Fruit fly (Drosophila melanogaster): ENCODE data around the gene Sgs7.

Gene Sgs7

DNA sequence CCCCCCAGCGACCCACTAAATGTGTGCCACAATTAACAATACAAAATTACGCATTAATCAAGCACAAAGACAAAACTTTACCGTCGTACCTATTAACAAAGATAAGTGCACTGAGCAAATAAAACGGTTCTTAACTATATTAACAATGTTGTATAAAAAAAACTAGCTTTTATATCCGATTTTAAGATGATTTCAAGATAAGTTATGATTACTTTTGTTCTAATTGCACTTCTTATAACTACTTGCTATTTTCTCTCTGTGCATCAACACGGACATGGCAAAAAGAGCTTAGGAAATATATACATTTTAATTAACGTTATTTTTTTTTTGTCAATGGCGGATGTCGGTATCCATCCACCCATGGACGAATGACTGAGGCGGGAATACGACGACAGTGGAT is 26.5 kb downstream of the Sgs7 start (continued):
- TF ChIP-seq CG30403 (GFP tag; optimal IDR thresholded peaks at IDR 0.05) (no peak), bsh (GFP tag; optimal IDR thresholded peaks at IDR 0.05) (peak in 1 of 2 experiments; percentile 41), prd (optimal IDR thresholded peaks at IDR 0.05) (no peak), prd (GFP tag; IDR thresholded peaks at IDR 0.05) (peak; percentile 39; the same call in 2 of the 3 replicates), CG14441 (GFP tag; IDR thresholded peaks at IDR 0.05) (peak; percentile 27; the same call in 1 of the 2 replicates), fd96Cb (tag; optimal IDR thresholded peaks at IDR 0.05) (peak; percentile 17), ssp (GFP tag; IDR thresholded peaks at IDR 0.05) (0 out of 2 replicates have a peak, but pooled peaks have one; percentile 16), CG17912 (GFP tag; optimal IDR thresholded peaks at IDR 0.05) (no peak), Fer1 (GFP tag; optimal IDR thresholded peaks at IDR 0.05) (peak; percentile 20), dmrt99B (tag; optimal IDR thresholded peaks at IDR 0.05) (peak; percentile 31), CG12391 (tag; optimal IDR thresholded peaks at IDR 0.05) (peak; percentile 19), CG15269 (tag; optimal IDR thresholded peaks at IDR 0.05) (peak; percentile 28), seq (GFP tag; IDR thresholded peaks at IDR 0.05) (peak; percentile 56; the same call in 1 of the 2 replicates), ttk (GFP tag; IDR thresholded peaks at IDR 0.05) (0 out of 2 replicates have a peak, but pooled peaks have one; percentile 7), gem (tag; optimal IDR thresholded peaks at IDR 0.05) (peak; percentile 56), lab (GFP tag; optimal IDR thresholded peaks at IDR 0.05) (peak; percentile 37), CG32532 (GFP tag; IDR thresholded peaks at IDR 0.05) (peak; percentile 58; the same call in 1 of the 2 replicates), CG13296 (GFP tag; optimal IDR thresholded peaks at IDR 0.05) (peak; percentile 24), unpg (GFP tag; optimal IDR thresholded peaks at IDR 0.05) (peak; percentile 24), shn (GFP tag; optimal IDR thresholded peaks at IDR 0.05) (no peak), ems (GFP tag; optimal IDR thresholded peaks at IDR 0.05) (peak; percentile 5), Awh (GFP tag; IDR thresholded peaks at IDR 0.05) (peak; percentile 58), CG17359 (tag; optimal IDR thresholded peaks at IDR 0.05) (peak; percentile 20), PHDP (tag; optimal IDR thresholded peaks at IDR 0.05) (peak; percentile 11), CG6689 (GFP tag; IDR thresholded peaks at IDR 0.05) (peak; percentile 34; the same call in 1 of the 2 replicates), Fer3 (tag; optimal IDR thresholded peaks at IDR 0.05) (peak; percentile 22), CG14965 (GFP tag; optimal IDR thresholded peaks at IDR 0.05; ENCODE audit: borderline replicate concordance) (no peak), Ets65A (GFP tag) (peak; percentile 13), az2 (GFP tag; optimal IDR thresholded peaks at IDR 0.05) (peak; percentile 2), slbo (GFP tag; IDR thresholded peaks at IDR 0.05) (peak; percentile 49; the same call in 1 of the 2 replicates), grau (tag; optimal IDR thresholded peaks at IDR 0.05) (peak; percentile 13), CG31441 (GFP tag; IDR thresholded peaks at IDR 0.05) (peak; percentile 29; the same call in 1 of the 2 replicates), Aef1 (GFP tag; IDR thresholded peaks at IDR 0.05) (peak; percentile 16; the same call in 1 of the 3 replicates), CG3281 (GFP tag; optimal IDR thresholded peaks at IDR 0.05) (peak; percentile 6), fru (optimal IDR thresholded peaks at IDR 0.05) (no peak), ranshi (GFP tag; IDR thresholded peaks at IDR 0.05) (peak; percentile 59), phol (tag; optimal IDR thresholded peaks at IDR 0.05) (peak; percentile 34), Blimp-1 (GFP tag; optimal IDR thresholded peaks at IDR 0.05) (peak; percentile 24), CG9215 (GFP tag; IDR thresholded peaks at IDR 0.05) (no peak), mam (GFP tag; optimal IDR thresholded peaks at IDR 0.05) (no peak), ara (GFP tag; IDR thresholded peaks at IDR 0.05) (no peak), Oli (tag; optimal IDR thresholded peaks at IDR 0.05) (peak; percentile 25), odd (GFP tag; optimal IDR thresholded peaks at IDR 0.05) (no peak), Asciz (GFP tag; optimal IDR thresholded peaks at IDR 0.05) (no peak), CG18599 (GFP tag; optimal IDR thresholded peaks at IDR 0.05) (peak; percentile 29), chif (GFP tag; optimal IDR thresholded peaks at IDR 0.05) (peak in 1 of 2 experiments; percentile 0), E2f2 (GFP tag; IDR thresholded peaks at IDR 0.05) (peak; percentile 25; the same call in 1 of the 2 replicates), Vsx1 (GFP tag; optimal IDR thresholded peaks at IDR 0.05) (peak; percentile 15), HLH3B (GFP tag; IDR thresholded peaks at IDR 0.05) (0 out of 2 replicates have a peak, but pooled peaks have one; percentile 24), lmd (GFP tag; IDR thresholded peaks at IDR 0.05) (peak; percentile 41; the same call in 1 of the 2 replicates)
